Worm (Caenorhabditis elegans) whole organism, mixed stage, embryonic: ENCODE data around the gene K09C4.9.

Experiments used
- bed-3 ChIP-seq: fragments of 200-800 bp; sonication (Bioruptor generic); optimal IDR thresholded peaks from 3 replicates; lab custom pipeline; 2018; ENCODE audit warnings: mild to moderate bottlenecking, missing genetic modification characterization, moderate library complexity, missing compliant biosample characterization
- blmp-1 ChIP-seq: fragments of 150-350 bp; optimal IDR thresholded peaks from 2 replicates; lab custom pipeline; 2014; ENCODE audit warnings: missing biosample characterization, missing genetic modification characterization
- ceh-39 ChIP-seq: fragments of 150-350 bp; optimal IDR thresholded peaks from 2 replicates; lab custom pipeline; 2014; ENCODE audit warnings: missing biosample characterization, missing genetic modification characterization
- ceh-43 ChIP-seq: fragments of 200-800 bp; sonication (Bioruptor generic); optimal IDR thresholded peaks from 2 replicates; lab custom pipeline; 2018; ENCODE audit warnings: mild to moderate bottlenecking, missing genetic modification characterization, moderate library complexity, missing compliant biosample characterization
- ceh-83 ChIP-seq: fragments of 200-800 bp; sonication (Bioruptor generic); optimal IDR thresholded peaks from 2 replicates; lab custom pipeline; 2018; ENCODE audit warnings: mild to moderate bottlenecking, missing genetic modification characterization, missing compliant biosample characterization
- cnd-1 ChIP-seq: fragments of 200-800 bp; sonication (Bioruptor generic); optimal IDR thresholded peaks from 2 replicates; lab custom pipeline; 2018; ENCODE audit warnings: mild to moderate bottlenecking, missing genetic modification characterization, missing compliant biosample characterization
- drap-1 ChIP-seq: fragments of 200-800 bp; sonication (Bioruptor generic); optimal IDR thresholded peaks from 3 replicates; lab custom pipeline; 2018; ENCODE audit warnings: mild to moderate bottlenecking, missing genetic modification characterization, missing compliant biosample characterization
- elt-1 ChIP-seq: sonication (generic microtip); optimal IDR thresholded peaks from 2 replicates; lab custom pipeline; 2017; ENCODE audit warnings: missing genetic modification characterization, mild to moderate bottlenecking, missing compliant biosample characterization, antibody characterized with exemption, moderate library complexity, borderline replicate concordance; ENCODE audit not compliant: insufficient read depth
- elt-3 ChIP-seq: fragments of 150-350 bp; optimal IDR thresholded peaks from 2 replicates; lab custom pipeline; 2014; ENCODE audit warnings: missing biosample characterization, missing genetic modification characterization
- hlh-1 ChIP-seq: fragments of 150-350 bp; optimal IDR thresholded peaks from 2 replicates; lab custom pipeline; 2014; ENCODE audit warnings: missing biosample characterization, missing genetic modification reagents, missing genetic modification characterization
- lin-32 ChIP-seq: fragments of 200-800 bp; sonication (Bioruptor generic); optimal IDR thresholded peaks from 2 replicates; lab custom pipeline; 2018; ENCODE audit warnings: mild to moderate bottlenecking, missing genetic modification characterization, missing compliant biosample characterization
- mab-5 ChIP-seq: fragments of 150-350 bp; optimal IDR thresholded peaks from 2 replicates; lab custom pipeline; 2014; ENCODE audit warnings: missing biosample characterization, missing genetic modification characterization
- mls-2 ChIP-seq: sonication (generic microtip); optimal IDR thresholded peaks from 2 replicates; lab custom pipeline; 2016; ENCODE audit warnings: mild to moderate bottlenecking, missing genetic modification characterization, moderate library complexity, missing compliant biosample characterization
- nhr-12 ChIP-seq: fragments of 150-350 bp; optimal IDR thresholded peaks from 2 replicates; lab custom pipeline; 2014; ENCODE audit warnings: missing biosample characterization, missing genetic modification characterization
- nhr-2 ChIP-seq: fragments of 150-350 bp; optimal IDR thresholded peaks from 2 replicates; lab custom pipeline; 2014; ENCODE audit warnings: missing biosample characterization, missing genetic modification characterization
- nhr-237 ChIP-seq: fragments of 150-350 bp; optimal IDR thresholded peaks from 2 replicates; lab custom pipeline; 2014; ENCODE audit warnings: missing biosample characterization, missing genetic modification characterization
- nhr-28 ChIP-seq: fragments of 150-350 bp; optimal IDR thresholded peaks from 2 replicates; lab custom pipeline; 2014; ENCODE audit warnings: missing biosample characterization, missing genetic modification characterization
- pha-4 ChIP-seq: fragments of 150-350 bp; optimal IDR thresholded peaks from 2 replicates; lab custom pipeline; 2018; ENCODE audit warnings: missing biosample characterization, missing genetic modification reagents, missing genetic modification characterization
- sem-2 ChIP-seq: fragments of 200-800 bp; sonication (Bioruptor generic); optimal IDR thresholded peaks from 2 replicates; lab custom pipeline; 2018; ENCODE audit warnings: mild to moderate bottlenecking, missing genetic modification characterization, missing compliant biosample characterization
- snpc-4 ChIP-seq: fragments of 150-350 bp; optimal IDR thresholded peaks from 2 replicates; lab custom pipeline; 2014; ENCODE audit warnings: missing biosample characterization, missing genetic modification characterization
- sptf-1 ChIP-seq: sonication (generic microtip); optimal IDR thresholded peaks from 2 replicates; lab custom pipeline; 2017; ENCODE audit warnings: mild to moderate bottlenecking, missing genetic modification characterization, moderate library complexity, missing compliant biosample characterization
- tbx-8 ChIP-seq: fragments of 200-800 bp; sonication (Bioruptor generic); optimal IDR thresholded peaks from 2 replicates; lab custom pipeline; 2018; ENCODE audit warnings: mild to moderate bottlenecking, missing genetic modification characterization, moderate library complexity, missing compliant biosample characterization
- unc-120 ChIP-seq: sonication (generic microtip); optimal IDR thresholded peaks from 2 replicates; lab custom pipeline; 2017; ENCODE audit warnings: missing genetic modification characterization, missing compliant biosample characterization; ENCODE audit not compliant: poor library complexity, severe bottlenecking
- unc-39 ChIP-seq: fragments of 150-350 bp; optimal IDR thresholded peaks from 2 replicates; lab custom pipeline; 2014; ENCODE audit warnings: missing biosample characterization, missing genetic modification characterization
- zip-8 ChIP-seq: fragments of 150-350 bp; optimal IDR thresholded peaks from 2 replicates; lab custom pipeline; 2014; ENCODE audit warnings: missing biosample characterization, missing genetic modification characterization
- ztf-11 ChIP-seq: fragments of 150-350 bp; optimal IDR thresholded peaks from 2 replicates; lab custom pipeline; 2014; ENCODE audit warnings: missing biosample characterization, missing genetic modification characterization

Gene K09C4.9

DNA sequence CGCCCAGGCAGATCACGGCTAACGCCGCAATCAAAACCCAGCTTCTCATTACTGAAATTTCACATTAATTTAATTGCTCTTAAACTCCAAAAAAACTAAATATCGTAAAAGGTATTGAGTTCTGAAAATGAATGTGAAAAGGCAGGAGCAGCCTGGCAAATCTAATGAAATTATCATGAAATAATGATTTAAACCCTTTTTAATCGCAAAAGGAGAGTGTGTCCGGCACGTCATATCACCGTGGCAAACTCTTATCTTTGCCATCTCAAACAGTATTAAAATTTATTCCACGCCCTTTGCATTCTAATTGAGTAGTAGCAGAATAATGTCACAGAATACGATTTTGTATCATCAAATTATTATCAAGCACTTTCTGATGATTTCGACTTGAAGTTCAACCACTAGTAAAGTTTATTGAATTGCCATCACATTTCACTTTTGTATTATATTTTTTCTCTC lies 36.2 kb downstream of the K09C4.9 start, which contains the start of gene F28B4.3:
Gene F28B4.3 (minus strand): TSS at position 51 of the 459 bp plus-strand sequence.
- TF ChIP-seq zip-8 (tag; lab: Kevin White, UChicago) (no peak), unc-39 (tag; lab: Kevin White, UChicago) (no peak), bed-3 (GFP tag; lab: Kevin White, UChicago) (no peak), unc-120 (tag; lab: Kevin White, UChicago) (no peak), snpc-4 (tag; lab: Kevin White, UChicago) (no peak), hlh-1 (no peak), sptf-1 (tag; lab: Kevin White, UChicago) (no peak), elt-3 (tag; lab: Kevin White, UChicago) (no peak)

ce11 chrX:3230575-3230974 lies 41.0 kb downstream of the K09C4.9 start:
- TF ChIP-seq sem-2 (GFP tag; lab: Kevin White, UChicago) (no peak), hlh-1 (no peak)

DNA sequence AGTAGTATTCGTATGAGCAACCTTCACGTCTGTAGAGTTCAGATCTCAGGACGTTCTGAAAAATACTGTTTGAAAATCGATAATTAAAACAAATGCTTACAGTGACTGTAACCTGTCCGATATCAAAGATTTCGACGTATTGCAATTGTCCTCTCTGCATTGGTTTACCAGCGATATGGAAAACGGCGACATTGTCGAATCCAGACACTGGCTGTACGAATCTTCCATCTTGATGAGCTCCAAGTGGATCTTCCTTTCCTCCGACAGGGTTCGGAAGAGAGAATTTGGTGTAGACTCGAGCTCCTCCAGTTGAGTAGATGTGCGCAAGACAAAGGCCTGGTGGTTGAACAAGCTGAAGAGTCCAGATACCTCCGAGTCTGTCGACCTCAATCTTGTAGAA lies 42.9 kb downstream of the K09C4.9 start:
- TF ChIP-seq blmp-1 (tag; lab: Kevin White, UChicago) (no peak), tbx-8 (GFP tag; lab: Kevin White, UChicago) (no peak), sptf-1 (tag; lab: Kevin White, UChicago) (no peak), nhr-12 (tag; lab: Kevin White, UChicago) (no peak), ztf-11 (no peak), cnd-1 (tag; lab: Kevin White, UChicago) (no peak), ceh-43 (no peak), hlh-1 (no peak), nhr-28 (tag; lab: Kevin White, UChicago) (no peak), ceh-83 (no peak), sem-2 (GFP tag; lab: Kevin White, UChicago) (no peak), zip-8 (tag; lab: Kevin White, UChicago) (no peak), nhr-2 (tag; lab: Kevin White, UChicago) (no peak)
- TF ChIP-seq, all 35 proteins: peak for 0

- peak; percentile 43 for TF ChIP-seq cnd-1 (tag; lab: Kevin White, UChicago)
- TF ChIP-seq nhr-2 (tag; lab: Kevin White, UChicago): no peak
- no peak for TF ChIP-seq sem-2 (GFP tag; lab: Kevin White, UChicago)
- no peak for TF ChIP-seq nhr-28 (tag; lab: Kevin White, UChicago)
- TF ChIP-seq zip-8 (tag; lab: Kevin White, UChicago): peak; percentile 85
- TF ChIP-seq blmp-1 (tag; lab: Kevin White, UChicago): no peak
- TF ChIP-seq pha-4: peak; percentile 88
- TF ChIP-seq lin-32 (GFP tag; lab: Kevin White, UChicago): no peak
- TF ChIP-seq mab-5: no peak
- TF ChIP-seq drap-1 (GFP tag; lab: Kevin White, UChicago): no peak
Measured at ce11 chrX:3226348-3227229, 45.0 kb downstream of the K09C4.9 start.

- TF ChIP-seq sptf-1 (tag; lab: Kevin White, UChicago) (peak; percentile 40), mls-2 (tag; lab: Kevin White, UChicago) (peak; percentile 57), cnd-1 (tag; lab: Kevin White, UChicago) (no peak), tbx-8 (GFP tag; lab: Kevin White, UChicago) (no peak), ceh-39 (tag; lab: Kevin White, UChicago) (no peak), zip-8 (tag; lab: Kevin White, UChicago) (no peak), lin-32 (GFP tag; lab: Kevin White, UChicago) (no peak), elt-1 (tag; lab: Kevin White, UChicago) (peak; percentile 10), nhr-237 (no peak), bed-3 (GFP tag; lab: Kevin White, UChicago) (no peak)
Measured at ce11 chrX:3223135-3223534, 48.4 kb downstream of the K09C4.9 start.
